Worm (Caenorhabditis elegans) whole organism, late embryonic: Measurements from ENCODE around the gene zig-10.

ENCODE experiments used
- C38D4.7 ChIP-seq: fragments of 200-800 bp; sonication (Bioruptor generic); optimal IDR thresholded peaks from 2 replicates; lab custom pipeline; 2018; ENCODE audit warnings: mild to moderate bottlenecking, missing genetic modification characterization, moderate library complexity, missing compliant biosample characterization
- ets-4 ChIP-seq: sonication (generic microtip); optimal IDR thresholded peaks from 2 replicates; lab custom pipeline; 2016; ENCODE audit warnings: missing genetic modification characterization, missing compliant biosample characterization
- sdc-2 ChIP-seq: sonication (generic microtip); optimal IDR thresholded peaks from 2 replicates; lab custom pipeline; 2016; ENCODE audit warnings: missing genotype, missing genetic modification characterization, missing compliant biosample characterization
- ztf-16 ChIP-seq: sonication (generic microtip); optimal IDR thresholded peaks from 2 replicates; lab custom pipeline; 2017; ENCODE audit warnings: missing genetic modification characterization, missing compliant biosample characterization

DNA sequence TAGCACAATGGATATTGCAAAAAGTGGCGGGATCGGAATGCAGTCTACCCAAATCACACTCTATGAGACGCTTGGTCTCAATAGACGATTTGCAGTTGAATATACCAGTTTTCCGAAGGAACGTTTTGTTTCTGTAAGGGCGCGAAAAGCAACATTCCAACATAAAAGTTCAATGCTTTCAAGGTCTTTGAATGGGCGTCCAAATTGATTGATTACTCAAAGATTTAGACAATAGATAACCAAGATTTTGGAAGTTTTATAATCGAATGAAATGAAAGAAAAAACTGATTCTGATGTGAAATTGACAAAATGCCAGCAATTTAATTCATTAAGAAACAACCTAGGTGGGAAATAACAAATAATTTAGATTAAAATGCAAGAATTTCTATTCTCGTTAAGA is 20.7 kb downstream of the zig-10 start:
- TF ChIP-seq C38D4.7 (no peak), sdc-2 (tag; lab: Kevin White, UChicago) (no peak), ztf-16 (no peak), ets-4 (no peak)
